Worm (Caenorhabditis elegans) whole organism, early embryonic: Measurements from ENCODE around the gene F36H12.17.

Source experiments
- ama-1 ChIP-seq: fragments of 150-350 bp; optimal IDR thresholded peaks from 2 replicates; lab custom pipeline; 2014
- tbx-11 ChIP-seq: fragments of 200-800 bp; sonication (Bioruptor generic); IDR thresholded peaks from 2 replicates; pipeline ENCODE4 v1.3.6; 2022; ENCODE audit warnings: missing genetic modification characterization, missing compliant biosample characterization

- TF ChIP-seq ama-1 (lab: Kevin White, UChicago) (no peak), tbx-11 (GFP tag; lab: Robert Waterston, UW) (no peak)
These were observed 39.5 kb upstream of the F36H12.17 start for ce11 chrIV:5317106-5317505.
